Fruit fly (Drosophila melanogaster): Measurements from ENCODE around the gene bou.

The bou gene

DNA sequence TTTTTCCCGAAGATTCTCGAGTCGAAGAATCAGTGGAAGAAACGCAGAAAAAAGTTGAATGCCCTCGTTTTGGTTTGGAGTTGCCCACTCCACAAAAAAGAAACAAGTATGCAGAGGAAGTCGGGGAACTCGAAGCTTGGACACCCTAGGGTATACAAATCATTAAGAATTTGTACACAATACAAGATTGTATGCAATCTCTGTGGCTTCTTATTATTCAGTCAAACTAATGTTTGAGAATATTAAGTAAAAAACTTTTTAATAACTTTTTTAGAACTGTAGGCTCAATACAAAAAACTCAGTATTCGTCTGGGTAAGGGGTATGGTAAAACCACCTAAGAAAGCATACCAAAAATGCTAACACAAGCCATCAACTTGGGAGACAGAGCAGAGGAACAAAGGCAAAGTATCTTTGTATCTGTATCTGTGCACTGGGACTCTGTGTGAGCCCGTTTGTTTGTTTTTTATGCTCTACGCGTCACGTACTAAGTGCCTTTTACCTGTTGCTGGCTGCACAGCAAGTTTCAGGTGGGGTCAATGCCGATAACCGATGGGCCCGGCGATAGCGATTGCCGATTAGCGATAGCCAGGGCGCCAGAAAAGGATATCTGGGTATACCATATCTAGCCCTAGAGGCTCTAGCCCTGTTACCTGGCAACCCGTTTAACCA lies 969 bp upstream of the bou start (continued):
- peak; percentile 67 for TF ChIP-seq CG17568 (GFP tag; optimal IDR thresholded peaks at IDR 0.05)
- no peak for TF ChIP-seq hkb (optimal IDR thresholded peaks at IDR 0.05)
- peak; percentile 75 for TF ChIP-seq hkb (GFP tag; IDR thresholded peaks at IDR 0.05)
- TF ChIP-seq exex (tag; optimal IDR thresholded peaks at IDR 0.05) = peak; percentile 12
- TF ChIP-seq Pdp1 (GFP tag; optimal IDR thresholded peaks at IDR 0.05) = peak; percentile 71 to 80
- no peak for TF ChIP-seq wek (GFP tag; optimal IDR thresholded peaks at IDR 0.05)
- peak; percentile 84 for TF ChIP-seq CG33557 (GFP tag; optimal IDR thresholded peaks at IDR 0.05)
- peak; percentile 53 for TF ChIP-seq CG14014 (GFP tag; IDR thresholded peaks at IDR 0.05)
- peak; percentile 32 for TF ChIP-seq nom (GFP tag; optimal IDR thresholded peaks at IDR 0.05)
- TF ChIP-seq CG11696 (GFP tag; IDR thresholded peaks at IDR 0.05) = no peak
- peak; percentile 80 for TF ChIP-seq CG17361 (GFP tag; IDR thresholded peaks at IDR 0.05)
- TF ChIP-seq CG6254 (GFP tag; optimal IDR thresholded peaks at IDR 0.05) = peak; percentile 71
- TF ChIP-seq D19A (tag; optimal IDR thresholded peaks at IDR 0.05) = peak; percentile 92
- TF ChIP-seq CG14667 (GFP tag; IDR thresholded peaks at IDR 0.05) = peak; percentile 51; the same call in 1 of the 2 replicates

dm6 chrX:6987091-6987490 lies 805 bp downstream of the bou start:
- TF ChIP-seq chinmo (GFP tag; IDR thresholded peaks at IDR 0.05; ENCODE audit: partially characterized antibody) (0 out of 4 replicates have a peak, but pooled peaks have one; percentile 47), sens (GFP tag) (peak; percentile 77), Pdp1 (GFP tag; optimal IDR thresholded peaks at IDR 0.05) (peak in 1 of 2 experiments; percentile 51), B-H1 (GFP tag; IDR thresholded peaks at IDR 0.05) (no peak), Trl (optimal IDR thresholded peaks at IDR 0.05) (peak; percentile 58 to 72), Trl (GFP tag; optimal IDR thresholded peaks at IDR 0.05) (no peak), D19B (GFP tag; optimal IDR thresholded peaks at IDR 0.05) (peak; percentile 81), row (GFP tag; IDR thresholded peaks at IDR 0.05) (peak; percentile 18; the same call in 1 of the 3 replicates), vvl (GFP tag; IDR thresholded peaks at IDR 0.05) (no peak), pfk (GFP tag; optimal IDR thresholded peaks at IDR 0.05) (peak; percentile 98), peb (GFP tag; IDR thresholded peaks at IDR 0.05) (no peak), CG31441 (GFP tag; IDR thresholded peaks at IDR 0.05) (no peak)

dm6 chrX:6988082-6988481 lies 1.8 kb downstream of the bou start:
- TF ChIP-seq trh (GFP tag; optimal IDR thresholded peaks at IDR 0.05) (no peak), sug (tag; optimal IDR thresholded peaks at IDR 0.05) (peak; percentile 12), HLH4C (GFP tag; IDR thresholded peaks at IDR 0.05; ENCODE audit: partially characterized antibody) (no peak), vvl (GFP tag; IDR thresholded peaks at IDR 0.05) (no peak), eve (GFP tag; optimal IDR thresholded peaks at IDR 0.05) (peak in 1 of 2 experiments; percentile 26), Dp (GFP tag; optimal IDR thresholded peaks at IDR 0.05) (no peak), ato (GFP tag; IDR thresholded peaks at IDR 0.05; ENCODE audit: partially characterized antibody) (no peak), zen2 (GFP tag; IDR thresholded peaks at IDR 0.05; ENCODE audit: partially characterized antibody) (no peak), D19A (tag; optimal IDR thresholded peaks at IDR 0.05) (peak; percentile 13), CG34376 (GFP tag; optimal IDR thresholded peaks at IDR 0.05) (peak; percentile 11)

dm6 chrX:6988632-6989338 lies 2.5 kb downstream of the bou start:
- TF ChIP-seq zen (tag; optimal IDR thresholded peaks at IDR 0.05) = peak; percentile 39
- TF ChIP-seq D (optimal IDR thresholded peaks at IDR 0.05) = peak; percentile 64
- TF ChIP-seq D (GFP tag; optimal IDR thresholded peaks at IDR 0.05) = peak; percentile 29
- peak; percentile 46 for TF ChIP-seq sens (GFP tag)
- TF ChIP-seq CG34224 (GFP tag; IDR thresholded peaks at IDR 0.05; ENCODE audit: partially characterized antibody) = 0 out of 3 replicates have a peak, but pooled peaks have one; percentile 27
- TF ChIP-seq tll (GFP tag; optimal IDR thresholded peaks at IDR 0.05) = peak in 1 of 2 experiments; percentile 13
- peak; percentile 89 for TF ChIP-seq pfk (GFP tag; optimal IDR thresholded peaks at IDR 0.05)
- peak; percentile 53 for TF ChIP-seq sd (tag; optimal IDR thresholded peaks at IDR 0.05)
- TF ChIP-seq chif (GFP tag; optimal IDR thresholded peaks at IDR 0.05) = no peak
- no peak for TF ChIP-seq cg (GFP tag; optimal IDR thresholded peaks at IDR 0.05)
- TF ChIP-seq twi (tag; optimal IDR thresholded peaks at IDR 0.05) = peak; percentile 99
- 0 out of 2 replicates have a peak, but pooled peaks have one; percentile 43 for TF ChIP-seq seq (GFP tag; IDR thresholded peaks at IDR 0.05)
- peak; percentile 62 for TF ChIP-seq yki (optimal IDR thresholded peaks at IDR 0.05)
- TF ChIP-seq Trl (optimal IDR thresholded peaks at IDR 0.05) = peak; percentile 72 to 90
- no peak for TF ChIP-seq Trl (GFP tag; optimal IDR thresholded peaks at IDR 0.05)
